Fruit fly (Drosophila melanogaster): ENCODE results near the gene Ret.

DNA sequence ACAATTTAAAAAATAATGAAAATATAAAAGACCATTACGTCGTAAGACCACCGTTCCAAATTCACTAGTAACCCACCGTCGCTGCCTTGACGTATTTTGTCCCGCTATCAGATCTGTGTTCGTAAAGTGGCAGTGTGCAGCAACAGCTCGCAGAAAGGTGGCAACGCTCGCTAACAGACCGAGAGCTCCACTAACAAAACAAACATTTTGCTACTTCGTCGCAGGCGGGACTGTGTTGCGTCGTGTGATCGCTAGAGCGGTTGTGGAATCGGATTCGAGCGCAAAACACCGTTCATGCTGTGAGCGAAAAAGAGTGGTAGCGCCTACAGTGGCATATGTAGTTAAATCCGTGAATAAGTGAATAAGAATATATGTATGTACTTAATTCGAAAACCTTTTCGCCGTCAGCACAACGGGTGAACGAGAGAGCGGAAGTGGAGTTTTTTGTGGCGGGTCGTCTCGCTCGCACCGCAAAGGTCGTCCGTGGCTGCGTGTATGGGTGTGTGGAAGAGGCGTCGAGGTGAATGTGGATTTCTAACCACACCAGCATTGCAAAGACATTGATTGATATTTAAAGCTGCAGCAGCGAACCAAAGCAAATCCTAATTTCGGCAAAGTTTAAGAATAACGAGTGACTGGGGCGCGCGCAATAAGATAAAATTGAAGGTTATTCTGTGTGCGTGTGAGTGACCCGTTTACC lies 38.6 kb upstream of the Ret start, which contains the start of gene Hr39:
- TF ChIP-seq psq (optimal IDR thresholded peaks at IDR 0.05) (no peak), Sin3A (optimal IDR thresholded peaks at IDR 0.05) (no peak), h (optimal IDR thresholded peaks at IDR 0.05) (no peak)

Measured in Kc167 (cell line).